Worm (Caenorhabditis elegans): ENCODE measurements around the gene abu-13.
A peak's percentile ranks its signal among the peaks of the same experiment; 100 is the strongest.

DNA sequence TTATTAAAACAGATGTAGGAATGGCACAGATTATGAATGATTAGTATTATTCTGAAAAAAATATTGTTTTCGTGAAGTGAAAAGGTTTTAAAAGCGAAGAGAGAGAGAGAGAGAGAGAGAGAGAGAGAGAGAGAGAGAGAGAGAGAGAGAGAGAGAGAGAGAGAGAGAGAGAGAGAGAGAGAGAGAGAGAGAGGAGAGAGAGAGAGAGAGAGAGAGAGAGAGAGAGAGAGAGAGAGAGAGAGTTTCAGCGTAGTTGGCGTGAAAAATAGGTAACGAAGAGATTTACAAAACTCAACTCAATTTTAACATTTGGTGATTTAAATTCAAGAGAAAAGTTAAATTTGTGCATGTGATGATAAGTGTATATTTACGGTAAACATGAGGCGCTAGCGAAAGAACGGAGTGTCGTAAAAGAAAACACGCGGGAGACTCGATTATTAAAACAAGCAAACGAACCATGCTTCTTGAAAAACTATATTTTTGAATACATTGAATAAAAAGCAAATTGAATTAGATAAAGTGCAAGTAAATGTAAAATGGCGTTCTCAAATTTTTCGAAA is 22.5 kb upstream of the abu-13 start, which contains the start of gene panl-2:
- TF ChIP-seq egl-27 (tag; optimal IDR thresholded peaks at IDR 0.05), result no peak
- peak; percentile 42 for TF ChIP-seq C04F5.9 (tag; optimal IDR thresholded peaks at IDR 0.05)
- TF ChIP-seq fkh-10 (GFP tag; optimal IDR thresholded peaks at IDR 0.05), result no peak
- no peak for TF ChIP-seq jun-1 (tag; optimal IDR thresholded peaks at IDR 0.05)
- TF ChIP-seq fos-1 (tag; optimal IDR thresholded peaks at IDR 0.05), result no peak
- no peak for TF ChIP-seq nhr-76 (tag; optimal IDR thresholded peaks at IDR 0.05)
- TF ChIP-seq lin-39 (tag; optimal IDR thresholded peaks at IDR 0.05), result no peak
- peak; percentile 82 to 94 for TF ChIP-seq lsy-2 (tag; optimal IDR thresholded peaks at IDR 0.05)
- no peak for TF ChIP-seq unc-130 (tag; optimal IDR thresholded peaks at IDR 0.05)
- TF ChIP-seq unc-86 (tag; optimal IDR thresholded peaks at IDR 0.05), result peak; percentile 7
- no peak for TF ChIP-seq unc-62 (GFP tag; optimal IDR thresholded peaks at IDR 0.05)

All from whole organism, L1 larva.